Fruit fly (Drosophila melanogaster) S2 (cell line): ENCODE data around the gene CG31199.

Source experiments
- CG8478 ChIP-seq: fragments of >200 bp; optimal IDR thresholded peaks from 2 replicates; lab custom pipeline; 2018
- CTCF ChIP-seq, 2 experiments: fragments of >200 bp; optimal IDR thresholded peaks; 2 replicates each; lab custom pipeline; 2018

DNA sequence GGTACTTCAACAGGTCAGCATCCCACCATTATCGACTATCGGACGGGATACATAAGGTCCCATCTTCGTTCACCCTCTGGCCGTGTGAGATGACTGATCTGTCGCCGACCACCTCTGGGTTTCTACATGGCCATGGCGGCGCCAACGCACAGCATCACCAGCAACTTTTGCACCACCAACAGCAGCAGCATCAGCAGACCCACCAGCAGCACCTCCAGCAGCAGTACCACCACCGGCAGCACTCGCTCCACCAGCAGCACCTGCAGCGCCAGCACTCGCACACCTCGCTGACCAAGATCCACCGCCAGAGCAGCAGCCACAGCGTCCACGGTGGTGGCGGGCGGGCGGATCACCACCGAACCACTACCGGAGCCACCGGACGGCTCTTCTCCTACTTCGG lies 11.3 kb upstream of the CG31199 start:
- TF ChIP-seq CG8478 (lab: Kevin White, UChicago) (no peak), CTCF (optimal IDR thresholded peaks at IDR 0.05; lab: Kevin White, UChicago) (no peak)
